Worm (Caenorhabditis elegans): ENCODE results near the gene smcr-8.

DNA sequence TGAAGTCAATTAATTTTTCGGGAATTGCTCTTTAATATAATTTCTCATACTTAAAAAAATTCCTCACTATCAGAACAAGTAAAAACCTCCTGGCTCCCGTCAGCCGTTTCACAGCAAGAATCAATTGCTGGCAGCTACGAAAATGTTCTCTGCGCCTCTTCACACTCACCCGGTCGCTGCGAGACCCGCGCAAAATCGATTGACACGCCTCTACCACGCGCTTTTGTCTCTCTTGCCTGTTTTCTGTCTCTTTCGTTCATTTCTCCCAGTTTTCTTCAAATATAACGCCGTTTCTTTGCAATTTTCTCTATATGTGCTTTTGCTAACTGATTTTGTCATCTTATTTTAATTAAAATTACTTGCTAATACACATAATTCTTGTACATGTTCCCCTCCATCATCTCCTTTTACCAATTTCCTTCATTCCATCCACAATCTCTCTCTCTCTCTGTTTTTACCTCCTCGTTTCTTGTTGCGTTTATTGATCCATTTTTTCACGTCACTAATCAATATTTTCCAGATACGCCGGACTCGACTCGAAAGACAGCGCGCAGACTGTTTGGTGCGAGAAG, 25.3 kb downstream of the smcr-8 start, which contains the start of gene pcf-11:
- TF ChIP-seq ztf-23 (GFP tag; IDR thresholded peaks at IDR 0.05) (peak; percentile 80), tab-1 (GFP tag; IDR thresholded peaks at IDR 0.05) (no peak), flt-1 (GFP tag; IDR thresholded peaks at IDR 0.05) (no peak), med-1 (GFP tag; optimal IDR thresholded peaks at IDR 0.05; ENCODE audit: insufficient read depth) (peak; percentile 11), ref-1 (GFP tag; conservative IDR thresholded peaks at IDR 0.05) (no peak)
